Worm (Caenorhabditis elegans): Measurements from ENCODE around the gene Y116A8C.40.

DNA sequence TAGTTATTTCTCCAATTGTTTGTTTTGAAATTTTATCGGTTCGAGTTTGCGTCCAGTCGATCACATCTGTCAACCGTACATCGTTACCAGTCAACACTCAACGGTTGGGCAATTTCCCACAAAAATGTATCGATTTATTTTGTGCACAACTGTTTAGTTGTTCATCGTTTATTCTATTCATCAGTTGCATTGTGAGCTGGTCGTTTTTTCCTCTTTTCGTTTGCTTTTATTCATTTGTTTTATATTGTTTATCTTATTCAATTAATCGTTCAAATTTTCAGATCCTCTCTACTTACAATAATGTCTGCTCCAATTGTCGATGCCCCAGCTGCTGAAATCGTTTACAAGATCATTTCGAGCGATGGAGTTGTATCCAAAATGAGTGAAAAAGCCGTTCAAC lies 16.2 kb upstream of the Y116A8C.40 start, which contains the start of gene skr-12:
- no peak for TF ChIP-seq him-1 (tag; optimal IDR thresholded peaks at IDR 0.05)
- no peak for TF ChIP-seq dao-5 (tag; optimal IDR thresholded peaks at IDR 0.05)
- no peak for TF ChIP-seq W03F9.2 (tag; optimal IDR thresholded peaks at IDR 0.05)
